Worm (Caenorhabditis elegans): Measurements from ENCODE around the gene clec-243.
"Not testable (repeated sequence)": the region's sequence is repeated elsewhere in the genome, so short reads cannot be mapped to it uniquely, and the experiment has no call there.

clec-243 gene

DNA sequence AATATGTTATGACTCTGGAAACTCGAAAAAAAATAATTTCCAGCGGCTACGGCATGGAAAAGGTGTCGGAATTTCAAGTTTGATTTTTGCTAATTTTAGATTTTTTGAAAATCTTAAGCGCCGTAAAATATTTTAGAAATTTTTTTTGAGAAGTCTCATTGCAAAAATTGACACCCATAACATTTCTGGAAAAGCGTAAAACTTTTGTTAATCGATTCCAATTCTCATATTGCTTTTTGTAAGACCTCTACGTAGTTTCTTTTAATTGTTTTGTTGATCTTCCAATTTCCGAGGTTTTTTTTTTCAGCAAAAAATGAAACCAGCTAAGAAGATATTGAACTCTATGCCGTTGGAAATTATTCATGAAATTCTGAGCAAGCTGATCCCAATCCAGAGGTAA, 10.1 kb upstream of the clec-243 start, which contains the start of gene fbxa-85:
TSS of gene fbxa-85 (plus strand) at position 301 of the 400 bp plus-strand sequence.
- TF ChIP-seq ccch-3 (GFP tag; optimal IDR thresholded peaks at IDR 0.05) = no peak
- TF ChIP-seq Y53F4B.3 (GFP tag; IDR thresholded peaks at IDR 0.05) = no peak
- no peak for TF ChIP-seq Y95B8A.8 (GFP tag; IDR thresholded peaks at IDR 0.05)
- TF ChIP-seq madf-8 (GFP tag; conservative IDR thresholded peaks at IDR 0.05) = no peak
- no peak for TF ChIP-seq madf-6 (GFP tag; IDR thresholded peaks at IDR 0.05)
- TF ChIP-seq bed-1 (GFP tag; IDR thresholded peaks at IDR 0.05) = no peak
- no peak for TF ChIP-seq dpff-1 (tag; optimal IDR thresholded peaks at IDR 0.05)
- no peak for TF ChIP-seq ama-1 (optimal IDR thresholded peaks at IDR 0.05)
- TF ChIP-seq ama-1 (GFP tag; optimal IDR thresholded peaks at IDR 0.05) = no peak
- TF ChIP-seq Y56A3A.18 (GFP tag; IDR thresholded peaks at IDR 0.05) = no peak
- TF ChIP-seq madf-10 (tag; optimal IDR thresholded peaks at IDR 0.05) = no peak
- TF ChIP-seq nfya-2 (GFP tag; IDR thresholded peaks at IDR 0.05) = no peak
- TF ChIP-seq ekl-4 (GFP tag; IDR thresholded peaks at IDR 0.05) = no peak
- TF ChIP-seq hlh-26 (GFP tag; conservative IDR thresholded peaks at IDR 0.05) = no peak

DNA sequence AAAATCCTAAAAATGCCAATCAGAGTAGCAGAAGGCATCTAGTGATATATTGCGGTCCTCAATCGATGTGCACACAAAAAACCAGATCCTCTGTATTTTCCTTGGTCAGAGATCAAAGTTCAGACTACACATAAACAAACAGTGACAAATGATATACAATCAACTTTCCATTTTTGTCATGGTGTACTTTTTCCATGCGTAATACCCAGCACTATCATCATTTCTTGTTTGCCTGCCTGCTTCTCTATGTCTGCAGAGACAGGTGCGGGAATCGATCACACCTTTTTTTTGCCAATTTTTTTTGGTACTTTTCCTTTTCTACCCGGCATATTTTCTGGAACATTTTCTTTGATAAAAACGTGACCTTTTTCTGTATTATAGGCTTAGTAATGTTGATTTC, 9.4 kb upstream of the clec-243 start:
- TF ChIP-seq nhr-80 (tag; optimal IDR thresholded peaks at IDR 0.05) (peak; percentile 8), ceh-100 (GFP tag; IDR thresholded peaks at IDR 0.05) (no peak)

DNA sequence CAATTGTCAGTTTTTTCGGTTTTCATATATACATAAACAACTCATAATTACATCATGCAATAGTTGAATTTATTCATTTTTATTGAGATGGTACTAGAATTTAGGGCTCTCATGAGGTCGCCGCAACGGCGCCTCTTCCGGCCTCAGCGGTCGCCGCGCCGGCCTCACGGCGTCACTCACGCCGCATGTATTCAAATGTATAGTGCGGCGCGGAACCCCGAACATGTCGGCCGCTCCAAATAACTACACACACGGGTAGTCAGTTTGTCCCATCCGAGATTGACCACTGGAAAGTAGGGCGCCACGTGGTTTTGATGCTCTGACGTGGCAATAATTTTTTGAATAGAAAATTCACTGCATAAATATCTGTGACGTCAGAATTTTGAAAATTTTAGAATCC, 8.8 kb upstream of the clec-243 start:
- TF ChIP-seq sdz-38 (tag; optimal IDR thresholded peaks at IDR 0.05) = no peak
- no peak for TF ChIP-seq snpc-4 (GFP tag; optimal IDR thresholded peaks at IDR 0.05)
- peak in 2 of 4 experiments; percentile 63 to 66 for TF ChIP-seq snpc-4 (tag; optimal IDR thresholded peaks at IDR 0.05)
- no peak for TF ChIP-seq mcd-1 (GFP tag; IDR thresholded peaks at IDR 0.05)
- TF ChIP-seq zfh-2 (GFP tag; conservative IDR thresholded peaks at IDR 0.05) = peak; percentile 72
- no peak for TF ChIP-seq Y79H2A.3 (GFP tag; conservative IDR thresholded peaks at IDR 0.05)

DNA sequence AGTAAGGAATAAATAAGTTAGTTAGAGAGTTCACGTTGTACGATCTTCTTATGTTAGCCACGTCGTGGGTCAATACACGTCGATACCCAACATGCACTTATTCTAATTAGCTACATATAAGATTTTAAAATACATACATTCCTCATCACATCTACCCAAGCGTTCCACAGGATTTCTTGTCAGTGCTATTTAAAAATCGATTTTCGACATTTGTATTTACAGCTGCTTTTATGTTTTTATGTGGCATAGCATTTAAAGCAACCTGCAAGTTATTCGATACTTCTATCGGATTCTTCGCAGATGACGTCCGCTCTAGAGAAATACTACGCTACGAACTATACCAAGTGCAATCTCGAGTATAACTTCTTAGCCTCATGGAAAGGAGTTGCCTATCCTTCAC, 6.6 kb upstream of the clec-243 start, which contains the start of gene srh-115:
TSS of gene srh-115 (plus strand) at position 301 of the 400 bp plus-strand sequence.
- no peak for TF ChIP-seq madf-10 (tag; optimal IDR thresholded peaks at IDR 0.05)
- no peak for TF ChIP-seq lsy-27 (tag; optimal IDR thresholded peaks at IDR 0.05; ENCODE audit: borderline replicate concordance, insufficient read depth)
- TF ChIP-seq let-526 (GFP tag; IDR thresholded peaks at IDR 0.05) = no peak
- TF ChIP-seq snpc-4 (GFP tag; optimal IDR thresholded peaks at IDR 0.05) = no peak
- TF ChIP-seq snpc-4 (tag; optimal IDR thresholded peaks at IDR 0.05) = no peak
- TF ChIP-seq nhr-120 (GFP tag; IDR thresholded peaks at IDR 0.05) = no peak
- no peak for TF ChIP-seq D2030.7 (GFP tag; IDR thresholded peaks at IDR 0.05)
- TF ChIP-seq hmg-20 (GFP tag; IDR thresholded peaks at IDR 0.05) = no peak
- no peak for TF ChIP-seq F52B5.7 (tag; optimal IDR thresholded peaks at IDR 0.05)
- TF ChIP-seq nhr-179 (tag; optimal IDR thresholded peaks at IDR 0.05) = no peak
- TF ChIP-seq aptf-3 (GFP tag; IDR thresholded peaks at IDR 0.05) = no peak
- TF ChIP-seq snpc-1.1 (tag; optimal IDR thresholded peaks at IDR 0.05; ENCODE audit: insufficient read depth) = no peak
- no peak for TF ChIP-seq madf-8 (GFP tag; conservative IDR thresholded peaks at IDR 0.05)
- no peak for TF ChIP-seq ceh-27 (GFP tag; optimal IDR thresholded peaks at IDR 0.05)
- TF ChIP-seq B0261.1 (tag; optimal IDR thresholded peaks at IDR 0.05) = no peak
- TF ChIP-seq atf-7 (tag; optimal IDR thresholded peaks at IDR 0.05) = no peak

DNA sequence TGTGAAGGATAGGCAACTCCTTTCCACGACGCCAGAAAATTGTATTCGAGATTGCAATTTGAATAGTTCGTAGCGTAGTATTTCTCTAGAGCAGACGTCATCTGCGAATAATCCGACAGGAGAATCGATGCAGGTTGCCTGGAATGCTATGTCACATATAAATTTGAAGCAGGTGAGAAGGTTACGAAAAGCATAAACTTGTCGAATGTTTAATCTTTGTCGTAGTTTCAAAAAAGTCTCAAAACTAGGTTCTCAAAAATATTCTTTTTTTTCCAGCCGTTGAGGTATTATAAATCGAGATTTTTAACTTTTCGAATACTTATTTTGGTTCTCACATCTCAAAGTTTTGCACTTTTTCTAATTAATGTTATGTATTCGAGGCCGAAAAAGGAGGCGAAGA, 6.2 kb upstream of the clec-243 start, which contains the start of gene srh-116:
TSS of gene srh-116 (minus strand) at position 101 of the 400 bp plus-strand sequence.
- TF ChIP-seq F49E8.2 (tag; optimal IDR thresholded peaks at IDR 0.05; ENCODE audit: insufficient read depth); ztf-3 (GFP tag; optimal IDR thresholded peaks at IDR 0.05); dpff-1 (tag; optimal IDR thresholded peaks at IDR 0.05): not testable (repeated sequence)
